Fruit fly (Drosophila melanogaster) whole organism, embryonic: ENCODE results near the gene CG15773.
A peak's percentile ranks its signal among the peaks of the same experiment; 100 is the strongest.

Experiments
- ATbp ChIP-seq: fragments of 200-800 bp; sonication (Bioruptor generic); optimal IDR thresholded peaks from 2 replicates; lab custom pipeline; 2017; ENCODE audit warnings: missing biosample characterization, mild to moderate bottlenecking, missing genetic modification characterization, missing genetic modification reagents
- Atf3 ChIP-seq: fragments of 200-800 bp; sonication (Bioruptor generic); optimal IDR thresholded peaks from 3 replicates; lab custom pipeline; 2016; ENCODE audit warnings: missing biosample characterization, missing genetic modification characterization
- CG10209 ChIP-seq: fragments of 200-800 bp; sonication (Bioruptor generic); optimal IDR thresholded peaks from 3 replicates; lab custom pipeline; 2017; ENCODE audit warnings: missing biosample characterization, mild to moderate bottlenecking, missing genetic modification characterization, missing genetic modification reagents
- CG1024 ChIP-seq: fragments of 200-800 bp; sonication (Bioruptor generic); IDR thresholded peaks from 2 replicates; pipeline ENCODE4 v1.3.6; 2022; ENCODE audit warnings: missing biosample characterization, missing genetic modification characterization
- CG10321 ChIP-seq: fragments of 200-800 bp; sonication (Bioruptor generic); IDR thresholded peaks from 2 replicates; pipeline ENCODE4 v1.3.6; 2022; ENCODE audit warnings: missing biosample characterization, missing genetic modification characterization
- CG10979 ChIP-seq: fragments of 200-800 bp; sonication (Bioruptor generic); optimal IDR thresholded peaks from 2 replicates; lab custom pipeline; 2018; ENCODE audit warnings: missing biosample characterization, mild to moderate bottlenecking, missing genetic modification characterization, moderate library complexity
- CG12071 ChIP-seq: fragments of 200-800 bp; sonication (Bioruptor generic); optimal IDR thresholded peaks from 3 replicates; lab custom pipeline; 2018; ENCODE audit warnings: missing biosample characterization, mild to moderate bottlenecking, missing genetic modification characterization
- CG12299 ChIP-seq: fragments of 200-800 bp; sonication (Bioruptor generic); optimal IDR thresholded peaks from 2 replicates; lab custom pipeline; 2018; ENCODE audit warnings: missing biosample characterization, mild to moderate bottlenecking, missing genetic modification characterization
- CG12769 ChIP-seq: fragments of 200-800 bp; sonication (Bioruptor generic); optimal IDR thresholded peaks from 2 replicates; lab custom pipeline; 2019; ENCODE audit warnings: missing biosample characterization, mild to moderate bottlenecking, missing genetic modification characterization, moderate library complexity
- CG14667 ChIP-seq: fragments of 200-800 bp; sonication (Bioruptor generic); IDR thresholded peaks from 2 replicates; pipeline ENCODE4 v1.3.6; 2022; ENCODE audit warnings: missing biosample characterization, missing genetic modification characterization
- CG15073 ChIP-seq: fragments of 200-800 bp; sonication (Bioruptor generic); optimal IDR thresholded peaks from 2 replicates; lab custom pipeline; 2016; ENCODE audit warnings: missing biosample characterization, missing genetic modification characterization
- CG1602 ChIP-seq: fragments of 200-800 bp; sonication (Bioruptor generic); optimal IDR thresholded peaks from 3 replicates; lab custom pipeline; 2016; ENCODE audit warnings: missing biosample characterization, missing genetic modification characterization
- CG16863 ChIP-seq: fragments of 200-800 bp; sonication (Bioruptor generic); optimal IDR thresholded peaks from 3 replicates; lab custom pipeline; 2016; ENCODE audit warnings: missing biosample characterization, missing genetic modification characterization
- CG17328 ChIP-seq: fragments of 200-800 bp; sonication (Bioruptor generic); IDR thresholded peaks from 2 replicates; pipeline ENCODE4 v1.3.6; 2022; ENCODE audit warnings: missing biosample characterization, missing genetic modification characterization
- CG17361 ChIP-seq: fragments of 200-800 bp; sonication (Bioruptor generic); IDR thresholded peaks from 3 replicates; pipeline ENCODE4 v1.3.6; 2022; ENCODE audit warnings: missing biosample characterization, missing genetic modification characterization
- CG2129 ChIP-seq: fragments of 200-800 bp; sonication (Bioruptor generic); IDR thresholded peaks from 2 replicates; pipeline ENCODE4 v1.3.6; 2022; ENCODE audit warnings: missing biosample characterization, missing genetic modification characterization; ENCODE audit not compliant: partially characterized antibody
- CG30431 ChIP-seq: fragments of 200-800 bp; sonication (Bioruptor generic); optimal IDR thresholded peaks from 2 replicates; lab custom pipeline; 2017; ENCODE audit warnings: missing biosample characterization, missing genetic modification characterization
- CG31224 ChIP-seq: fragments of 200-800 bp; sonication (Bioruptor generic); IDR thresholded peaks from 2 replicates; pipeline ENCODE4 v1.3.6; 2022; ENCODE audit warnings: missing biosample characterization, missing genetic modification characterization
- CG31365 ChIP-seq: fragments of 200-800 bp; sonication (Bioruptor generic); optimal IDR thresholded peaks from 2 replicates; lab custom pipeline; 2018; ENCODE audit warnings: missing biosample characterization, mild to moderate bottlenecking, missing genetic modification characterization
- CG3995 ChIP-seq: fragments of 200-800 bp; sonication (Bioruptor generic); optimal IDR thresholded peaks from 3 replicates; lab custom pipeline; 2016; ENCODE audit warnings: missing biosample characterization, missing genetic modification characterization
- CG6854 ChIP-seq: fragments of 200-800 bp; sonication (Bioruptor generic); optimal IDR thresholded peaks from 3 replicates; lab custom pipeline; 2017; ENCODE audit warnings: missing biosample characterization, mild to moderate bottlenecking, missing genetic modification characterization
- CG8359 ChIP-seq: fragments of 200-800 bp; sonication (Bioruptor generic); optimal IDR thresholded peaks from 2 replicates; lab custom pipeline; 2017; ENCODE audit warnings: missing biosample characterization, mild to moderate bottlenecking, missing genetic modification characterization, borderline replicate concordance
- CG8944 ChIP-seq: fragments of 200-800 bp; sonication (Bioruptor generic); optimal IDR thresholded peaks from 3 replicates; lab custom pipeline; 2016; ENCODE audit warnings: missing biosample characterization, missing genetic modification characterization
- CG9727 ChIP-seq: fragments of 200-800 bp; sonication (Bioruptor generic); optimal IDR thresholded peaks from 3 replicates; lab custom pipeline; 2017; ENCODE audit warnings: missing biosample characterization, mild to moderate bottlenecking, missing genetic modification characterization
- Hmr ChIP-seq: fragments of 200-800 bp; sonication (Bioruptor generic); optimal IDR thresholded peaks from 3 replicates; lab custom pipeline; 2017; ENCODE audit warnings: mild to moderate bottlenecking, missing biosample characterization, missing genetic modification reagents, missing genetic modification characterization
- Hmx ChIP-seq: fragments of 200-800 bp; sonication (Bioruptor generic); optimal IDR thresholded peaks from 2 replicates; lab custom pipeline; 2016; ENCODE audit warnings: missing biosample characterization, missing genetic modification characterization
- Mes4 ChIP-seq: fragments of 200-800 bp; sonication (Bioruptor generic); optimal IDR thresholded peaks from 2 replicates; lab custom pipeline; 2016; ENCODE audit warnings: missing biosample characterization, missing genetic modification characterization
- NC2β ChIP-seq: fragments of 200-800 bp; sonication (Bioruptor generic); optimal IDR thresholded peaks from 2 replicates; lab custom pipeline; 2016; ENCODE audit warnings: missing biosample characterization, missing genetic modification characterization
- NFAT ChIP-seq: fragments of 200-800 bp; sonication (Bioruptor generic); IDR thresholded peaks from 2 replicates; pipeline ENCODE4 v1.3.6; 2022; ENCODE audit warnings: missing biosample characterization, missing genetic modification characterization
- NK7.1 ChIP-seq: fragments of 200-800 bp; sonication (Bioruptor generic); optimal IDR thresholded peaks from 3 replicates; lab custom pipeline; 2016; ENCODE audit warnings: missing biosample characterization, missing genetic modification characterization
- PHDP ChIP-seq: fragments of 200-800 bp; sonication (Bioruptor generic); optimal IDR thresholded peaks from 3 replicates; lab custom pipeline; 2018; ENCODE audit warnings: missing biosample characterization, mild to moderate bottlenecking, missing genetic modification characterization, moderate library complexity
- Ptx1 ChIP-seq: fragments of 200-800 bp; sonication (Bioruptor generic); IDR thresholded peaks from 2 replicates; pipeline ENCODE4 v1.3.6; 2022; ENCODE audit warnings: missing biosample characterization, missing genetic modification characterization
- Scr ChIP-seq: fragments of 200-800 bp; sonication (Bioruptor generic); IDR thresholded peaks from 2 replicates; pipeline ENCODE4 v1.3.6; 2022; ENCODE audit warnings: missing biosample characterization, missing genetic modification characterization; ENCODE audit not compliant: partially characterized antibody
- Stat92E ChIP-seq, 3 experiments: fragments of >200 bp in 2 of 3; fragments of 200-800 bp in 1 of 3; sonication (Bioruptor generic) in 1 of 3; optimal IDR thresholded peaks; 2 replicates each; lab custom pipeline; 2017 to 2019; ENCODE audit warnings: missing biosample characterization in 3 of 3, missing genetic modification characterization in 3 of 3, mild to moderate bottlenecking in 1 of 3, moderate library complexity in 1 of 3
- bsh ChIP-seq, 2 experiments: fragments of 200-800 bp; sonication (Bioruptor generic); optimal IDR thresholded peaks; 2 replicates each; lab custom pipeline; 2017 to 2018; ENCODE audit warnings: mild to moderate bottlenecking in 2 of 2, missing biosample characterization in 2 of 2, missing genetic modification characterization in 2 of 2, moderate library complexity in 1 of 2
- cad ChIP-seq: fragments of >200 bp; optimal IDR thresholded peaks from 2 replicates; lab custom pipeline; 2017; ENCODE audit warnings: missing biosample characterization, missing genetic modification characterization
- dm ChIP-seq: fragments of 200-800 bp; sonication (Bioruptor generic); optimal IDR thresholded peaks from 3 replicates; lab custom pipeline; 2016; ENCODE audit warnings: missing biosample characterization, missing genetic modification characterization
- dmrt99B ChIP-seq: fragments of 200-800 bp; sonication (Bioruptor generic); optimal IDR thresholded peaks from 2 replicates; lab custom pipeline; 2018; ENCODE audit warnings: missing biosample characterization, mild to moderate bottlenecking, missing genetic modification characterization, moderate library complexity
- eyg ChIP-seq: fragments of 200-800 bp; sonication (Bioruptor generic); optimal IDR thresholded peaks from 3 replicates; lab custom pipeline; 2016; ENCODE audit warnings: missing biosample characterization, missing genetic modification characterization
- gcm2 ChIP-seq: fragments of 200-800 bp; sonication (Bioruptor generic); optimal IDR thresholded peaks from 2 replicates; lab custom pipeline; 2016; ENCODE audit warnings: missing biosample characterization, missing genetic modification characterization
- peb ChIP-seq: fragments of 200-800 bp; sonication (Bioruptor generic); IDR thresholded peaks from 2 replicates; pipeline ENCODE4 v1.3.6; 2022; ENCODE audit warnings: missing biosample characterization, missing genetic modification characterization
- pnt ChIP-seq: fragments of 200-800 bp; sonication (Bioruptor generic); optimal IDR thresholded peaks from 3 replicates; lab custom pipeline; 2016; ENCODE audit warnings: missing biosample characterization, missing genetic modification characterization
- pzg ChIP-seq: fragments of 200-800 bp; sonication (Bioruptor generic); optimal IDR thresholded peaks from 3 replicates; lab custom pipeline; 2018; ENCODE audit warnings: missing biosample characterization, mild to moderate bottlenecking, missing genetic modification characterization, moderate library complexity
- repo ChIP-seq: fragments of 200-800 bp; sonication (Bioruptor generic); optimal IDR thresholded peaks from 2 replicates; lab custom pipeline; 2016; ENCODE audit warnings: missing biosample characterization, missing genetic modification characterization
- sug ChIP-seq: fragments of 200-800 bp; optimal IDR thresholded peaks from 2 replicates; lab custom pipeline; 2019; ENCODE audit warnings: missing biosample characterization, mild to moderate bottlenecking, missing genetic modification characterization, moderate library complexity
- tna ChIP-seq: fragments of 200-800 bp; sonication (Bioruptor generic); IDR thresholded peaks from 2 replicates; pipeline ENCODE4 v1.3.6; 2022; ENCODE audit warnings: missing biosample characterization, missing genetic modification characterization; ENCODE audit not compliant: partially characterized antibody
- vnd ChIP-seq: fragments of 200-800 bp; sonication (Bioruptor generic); IDR thresholded peaks from 3 replicates; pipeline ENCODE4 v1.3.6; 2022; ENCODE audit warnings: missing biosample characterization, missing genetic modification characterization; ENCODE audit not compliant: partially characterized antibody
- wek ChIP-seq: fragments of 200-800 bp; sonication (Bioruptor generic); optimal IDR thresholded peaks from 3 replicates; lab custom pipeline; 2018; ENCODE audit warnings: missing biosample characterization, mild to moderate bottlenecking, missing genetic modification characterization, moderate library complexity
- z ChIP-seq: fragments of 200-800 bp; sonication (Bioruptor generic); IDR thresholded peaks from 3 replicates; pipeline ENCODE4 v1.3.6; 2022; ENCODE audit warnings: missing biosample characterization, missing genetic modification characterization

CG15773 gene

dm6 chrX:5737676-5738220 lies 5.2 kb downstream of the CG15773 start, which contains the start of gene Snx27 (continued):
- TF ChIP-seq CG6854 (GFP tag; lab: Kevin White, UChicago) (peak; percentile 46), CG31365 (no peak), CG17361 (GFP tag; lab: Robert Waterston, UW) (0 out of 3 replicates have a peak, but pooled peaks have one; percentile 15), CG14667 (GFP tag; lab: Robert Waterston, UW) (no peak), CG8359 (GFP tag; lab: Kevin White, UChicago) (no peak), NC2β (peak; percentile 62), CG30431 (GFP tag; lab: Kevin White, UChicago) (no peak), CG12071 (GFP tag; lab: Kevin White, UChicago) (no peak), bsh (GFP tag; optimal IDR thresholded peaks at IDR 0.05; lab: Kevin White, UChicago) (peak; percentile 3 to 19), NFAT (peak; percentile 52; the same call in 1 of the 2 replicates), Hmr (GFP tag; lab: Kevin White, UChicago) (peak; percentile 76), sug (tag; lab: Kevin White, UChicago) (peak; percentile 37), dmrt99B (tag; lab: Kevin White, UChicago) (no peak), peb (GFP tag; lab: Robert Waterston, UW) (no peak), Scr (peak; percentile 99), CG3995 (peak; percentile 38), Mes4 (GFP tag; lab: Kevin White, UChicago) (peak; percentile 54), PHDP (tag; lab: Kevin White, UChicago) (peak; percentile 25), z (GFP tag; lab: Robert Waterston, UW) (no peak), vnd (GFP tag; lab: Robert Waterston, UW) (peak; percentile 99), cad (no peak), Stat92E (GFP tag; optimal IDR thresholded peaks at IDR 0.05; lab: Kevin White, UChicago) (peak in 1 of 3 experiments; percentile 65), eyg (GFP tag; lab: Kevin White, UChicago) (peak; percentile 30), CG12299 (tag; lab: Kevin White, UChicago) (no peak), CG10209 (GFP tag; lab: Kevin White, UChicago) (peak; percentile 7), CG1024 (GFP tag; lab: Robert Waterston, UW) (no peak), CG15073 (GFP tag; lab: Kevin White, UChicago) (no peak), NK7.1 (no peak), CG9727 (GFP tag; lab: Kevin White, UChicago) (no peak), CG17328 (GFP tag; lab: Robert Waterston, UW) (peak; percentile 31; the same call in 1 of the 2 replicates), ATbp (no peak), Atf3 (GFP tag; lab: Kevin White, UChicago) (no peak), CG31224 (GFP tag; lab: Robert Waterston, UW) (0 out of 2 replicates have a peak, but pooled peaks have one; percentile 19), Ptx1 (peak; percentile 54), dm (peak; percentile 37), CG16863 (GFP tag; lab: Kevin White, UChicago) (peak; percentile 18), CG8944 (GFP tag; lab: Kevin White, UChicago) (peak; percentile 43), repo (GFP tag; lab: Kevin White, UChicago) (peak; percentile 8), CG10979 (peak; percentile 5), CG1602 (GFP tag; lab: Kevin White, UChicago) (no peak), CG10321 (GFP tag; lab: Robert Waterston, UW) (no peak), pnt (GFP tag; lab: Kevin White, UChicago) (no peak), wek (GFP tag; lab: Kevin White, UChicago) (peak; percentile 38), pzg (GFP tag; lab: Kevin White, UChicago) (peak; percentile 99), CG12769 (tag; lab: Kevin White, UChicago) (peak; percentile 61), Hmx (no peak), CG2129 (GFP tag; lab: Robert Waterston, UW) (peak; percentile 96), gcm2 (no peak), tna (GFP tag; lab: Robert Waterston, UW) (peak; percentile 99)
